Fruit fly (Drosophila melanogaster) whole organism, wandering third instar larva: ENCODE measurements around the gene nkt.

Experiments used
- GATAd ChIP-seq: sonication (Bioruptor generic); optimal IDR thresholded peaks from 2 replicates; lab custom pipeline; 2016; ENCODE audit warnings: missing biosample characterization, missing genetic modification characterization
- Hr78 ChIP-seq: fragments of >200 bp; optimal IDR thresholded peaks from 2 replicates; lab custom pipeline; 2017; ENCODE audit warnings: missing biosample characterization, missing genetic modification characterization
- Hr83 ChIP-seq: fragments of 200-300 bp; sonication (Bioruptor generic); optimal IDR thresholded peaks from 2 replicates; lab custom pipeline; 2016; ENCODE audit warnings: missing biosample characterization, mild to moderate bottlenecking, missing genetic modification characterization, moderate library complexity; ENCODE audit not compliant: poor library complexity, severe bottlenecking
- Jra ChIP-seq: sonication (Bioruptor generic); optimal IDR thresholded peaks from 2 replicates; lab custom pipeline; 2016; ENCODE audit warnings: missing biosample characterization, missing genetic modification characterization
- dmrt93B ChIP-seq: fragments of 200-800 bp; sonication (Bioruptor generic); optimal IDR thresholded peaks from 2 replicates; lab custom pipeline; 2018; ENCODE audit warnings: missing biosample characterization, mild to moderate bottlenecking, missing genetic modification characterization
- fru ChIP-seq: fragments of 200-800 bp; sonication (Bioruptor generic); optimal IDR thresholded peaks from 3 replicates; lab custom pipeline; 2016; ENCODE audit warnings: missing biosample characterization, mild to moderate bottlenecking, missing genetic modification characterization
- h ChIP-seq: fragments of 200-800 bp; sonication (Bioruptor generic); optimal IDR thresholded peaks from 3 replicates; lab custom pipeline; 2016; ENCODE audit warnings: missing biosample characterization, mild to moderate bottlenecking, missing genetic modification characterization
- jim ChIP-seq: fragments of 175-275, 200-325 bp; sonication (Bioruptor generic); optimal IDR thresholded peaks from 2 replicates; lab custom pipeline; 2016; ENCODE audit warnings: missing biosample characterization, mild to moderate bottlenecking, missing genetic modification characterization
- lola ChIP-seq: fragments of >200 bp; optimal IDR thresholded peaks from 2 replicates; lab custom pipeline; 2017; ENCODE audit warnings: missing biosample characterization, missing genetic modification characterization
- pan ChIP-seq: fragments of >200 bp; optimal IDR thresholded peaks from 2 replicates; lab custom pipeline; 2017
- psq ChIP-seq: fragments of 200-800 bp; sonication (Bioruptor generic); optimal IDR thresholded peaks from 3 replicates; lab custom pipeline; 2017; ENCODE audit warnings: missing biosample characterization, mild to moderate bottlenecking, missing genetic modification characterization, moderate library complexity
- rgr ChIP-seq: fragments of 200-800 bp; sonication (Bioruptor generic); optimal IDR thresholded peaks from 3 replicates; lab custom pipeline; 2016; ENCODE audit warnings: missing biosample characterization, mild to moderate bottlenecking, missing genetic modification characterization
- woc ChIP-seq: sonication (Bioruptor generic); optimal IDR thresholded peaks from 2 replicates; lab custom pipeline; 2016; ENCODE audit warnings: missing biosample characterization, mild to moderate bottlenecking, missing genetic modification characterization

DNA sequence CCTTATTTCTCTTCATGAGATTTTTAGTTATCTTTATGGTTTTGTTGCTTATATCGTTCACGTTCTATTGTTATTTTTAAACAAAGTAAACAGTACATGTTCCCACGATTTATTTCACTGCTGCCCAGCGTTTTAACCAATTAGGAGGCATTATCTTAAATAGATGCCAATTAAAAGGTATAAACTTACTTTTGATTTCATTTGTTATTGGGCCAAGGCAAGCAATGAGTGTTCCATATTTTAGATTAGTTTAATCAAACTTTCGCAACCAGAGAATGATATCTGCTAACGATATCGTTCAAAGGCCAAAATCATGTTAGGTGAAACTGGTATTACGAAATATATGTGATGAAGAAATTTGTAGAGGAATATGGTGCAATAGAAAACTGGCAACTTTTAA lies 18.2 kb upstream of the nkt start:
- TF ChIP-seq Jra (GFP tag; lab: Kevin White, UChicago) (no peak), GATAd (GFP tag; lab: Kevin White, UChicago) (no peak), pan (lab: Kevin White, UChicago) (no peak), fru (GFP tag; lab: Kevin White, UChicago) (no peak), Hr78 (GFP tag; lab: Kevin White, UChicago) (no peak), h (no peak), psq (GFP tag; lab: Kevin White, UChicago) (no peak), woc (GFP tag; lab: Kevin White, UChicago) (no peak), rgr (GFP tag; lab: Kevin White, UChicago) (no peak), Hr83 (GFP tag; lab: Kevin White, UChicago) (no peak), dmrt93B (no peak), lola (GFP tag; lab: Kevin White, UChicago) (no peak), jim (GFP tag; lab: Kevin White, UChicago) (no peak)
